Worm (Caenorhabditis elegans): ENCODE data around the gene gpd-1.

The gpd-1 gene

ce11 chrII:10416332-10416863 lies 22.5 kb downstream of the gpd-1 start, which contains the start of gene eif-2A (continued):
- TF ChIP-seq ceh-91 (GFP tag; IDR thresholded peaks at IDR 0.05) (peak; percentile 76), lsl-1 (GFP tag; optimal IDR thresholded peaks at IDR 0.05) (peak; percentile 61), B0035.1 (tag; optimal IDR thresholded peaks at IDR 0.05) (no peak), madf-6 (GFP tag; IDR thresholded peaks at IDR 0.05) (peak; percentile 94), dox-1 (GFP tag; IDR thresholded peaks at IDR 0.05) (no peak), unc-62 (GFP tag; optimal IDR thresholded peaks at IDR 0.05) (no peak), snpc-3.4 (tag; optimal IDR thresholded peaks at IDR 0.05) (peak; percentile 17), ztf-3 (GFP tag; optimal IDR thresholded peaks at IDR 0.05) (no peak), dpl-1 (GFP tag; optimal IDR thresholded peaks at IDR 0.05) (peak; percentile 72)

- TF ChIP-seq C06A6.2 (GFP tag; conservative IDR thresholded peaks at IDR 0.05) (no peak), lin-26 (GFP tag; IDR thresholded peaks at IDR 0.05) (no peak), ama-1 (optimal IDR thresholded peaks at IDR 0.05) (no peak), ama-1 (GFP tag; optimal IDR thresholded peaks at IDR 0.05) (no peak), hlh-26 (GFP tag; conservative IDR thresholded peaks at IDR 0.05) (no peak), ceh-91 (GFP tag; IDR thresholded peaks at IDR 0.05) (no peak), ZK185.1 (tag; optimal IDR thresholded peaks at IDR 0.05; ENCODE audit: poor library complexity, severe bottlenecking) (no peak)
Observed at ce11 chrII:10421941-10422340, 28.0 kb downstream of the gpd-1 start, which contains the start of gene frpr-21. Gene frpr-21 (minus strand): TSS chrII:10422041.

ce11 chrII:10435836-10436235 lies 41.9 kb downstream of the gpd-1 start, which contains the start of gene cut-4:
Gene cut-4 (plus strand): TSS chrII:10436136.
- TF ChIP-seq T07F8.4 (tag; optimal IDR thresholded peaks at IDR 0.05) (no peak), Y56A3A.18 (GFP tag; IDR thresholded peaks at IDR 0.05) (no peak), efl-1 (GFP tag; optimal IDR thresholded peaks at IDR 0.05) (no peak), ztf-25 (GFP tag; IDR thresholded peaks at IDR 0.05) (no peak), dpff-1 (tag; optimal IDR thresholded peaks at IDR 0.05) (no peak), sea-2 (GFP tag; IDR thresholded peaks at IDR 0.05) (no peak), hlh-26 (GFP tag; conservative IDR thresholded peaks at IDR 0.05) (no peak), atf-7 (tag; optimal IDR thresholded peaks at IDR 0.05) (no peak), chd-7 (tag; optimal IDR thresholded peaks at IDR 0.05) (no peak), aptf-3 (GFP tag; IDR thresholded peaks at IDR 0.05) (no peak)

- TF ChIP-seq ceh-100 (GFP tag; IDR thresholded peaks at IDR 0.05) (no peak), mxl-1 (tag; optimal IDR thresholded peaks at IDR 0.05) (no peak), ceh-79 (tag; optimal IDR thresholded peaks at IDR 0.05) (no peak), D2030.7 (GFP tag; IDR thresholded peaks at IDR 0.05) (no peak), sea-2 (GFP tag; IDR thresholded peaks at IDR 0.05) (no peak), madf-3 (GFP tag; IDR thresholded peaks at IDR 0.05) (no peak), lin-40 (tag; optimal IDR thresholded peaks at IDR 0.05) (no peak), nhr-90 (tag; optimal IDR thresholded peaks at IDR 0.05) (no peak), cebp-2 (GFP tag; IDR thresholded peaks at IDR 0.05) (no peak), lin-26 (GFP tag; IDR thresholded peaks at IDR 0.05) (no peak), mcd-1 (GFP tag; IDR thresholded peaks at IDR 0.05) (no peak), Y79H2A.3 (GFP tag; conservative IDR thresholded peaks at IDR 0.05) (no peak), sdz-38 (tag; optimal IDR thresholded peaks at IDR 0.05) (no peak)
Observed at ce11 chrII:10437840-10438239, 43.9 kb downstream of the gpd-1 start.
